Worm (Caenorhabditis elegans) whole organism, early embryonic: ENCODE data around the gene Y39B6A.33.

Source experiments
- F13C5.2 ChIP-seq: sonication (generic microtip); optimal IDR thresholded peaks from 2 replicates; lab custom pipeline; 2017; ENCODE audit warnings: mild to moderate bottlenecking, missing genetic modification characterization, inconsistent platforms, missing compliant biosample characterization
- ama-1 ChIP-seq: fragments of 150-350 bp; optimal IDR thresholded peaks from 2 replicates; lab custom pipeline; 2014
- ceh-13 ChIP-seq: fragments of 200-800 bp; sonication (Bioruptor generic); optimal IDR thresholded peaks from 2 replicates; lab custom pipeline; 2018; ENCODE audit warnings: mild to moderate bottlenecking, missing genetic modification characterization, missing compliant biosample characterization
- ets-7 ChIP-seq: sonication (generic microtip); optimal IDR thresholded peaks from 2 replicates; lab custom pipeline; 2016; ENCODE audit warnings: missing genotype, missing genetic modification characterization, missing compliant biosample characterization
- flt-1 ChIP-seq: fragments of 200-800 bp; sonication (Bioruptor generic); IDR thresholded peaks from 2 replicates; pipeline ENCODE4 v1.3.6; 2022; ENCODE audit warnings: missing genetic modification characterization, missing compliant biosample characterization
- hmg-4 ChIP-seq: fragments of 200-800 bp; sonication (Bioruptor generic); optimal IDR thresholded peaks from 2 replicates; lab custom pipeline; 2018; ENCODE audit warnings: mild to moderate bottlenecking, missing genetic modification characterization, missing compliant biosample characterization
- hnd-1 ChIP-seq: sonication (generic microtip); optimal IDR thresholded peaks from 2 replicates; lab custom pipeline; 2016; ENCODE audit warnings: missing genetic modification characterization, missing compliant biosample characterization
- sea-1 ChIP-seq: fragments of 200-800 bp; sonication (Bioruptor generic); conservative IDR thresholded peaks from 2 replicates; pipeline ENCODE4 v1.3.6; 2022; ENCODE audit warnings: missing genetic modification characterization, missing compliant biosample characterization
- tbx-11 ChIP-seq: fragments of 200-800 bp; sonication (Bioruptor generic); IDR thresholded peaks from 2 replicates; pipeline ENCODE4 v1.3.6; 2022; ENCODE audit warnings: missing genetic modification characterization, missing compliant biosample characterization
- tbx-37 ChIP-seq: fragments of 200-800 bp; sonication (Bioruptor generic); conservative IDR thresholded peaks from 2 replicates; pipeline ENCODE4 v1.3.6; 2022; ENCODE audit warnings: missing genetic modification reagents, missing genetic modification characterization, missing compliant biosample characterization
- tra-4 ChIP-seq: sonication (generic microtip); optimal IDR thresholded peaks from 2 replicates; lab custom pipeline; 2017; ENCODE audit warnings: missing genetic modification characterization, missing compliant biosample characterization

DNA sequence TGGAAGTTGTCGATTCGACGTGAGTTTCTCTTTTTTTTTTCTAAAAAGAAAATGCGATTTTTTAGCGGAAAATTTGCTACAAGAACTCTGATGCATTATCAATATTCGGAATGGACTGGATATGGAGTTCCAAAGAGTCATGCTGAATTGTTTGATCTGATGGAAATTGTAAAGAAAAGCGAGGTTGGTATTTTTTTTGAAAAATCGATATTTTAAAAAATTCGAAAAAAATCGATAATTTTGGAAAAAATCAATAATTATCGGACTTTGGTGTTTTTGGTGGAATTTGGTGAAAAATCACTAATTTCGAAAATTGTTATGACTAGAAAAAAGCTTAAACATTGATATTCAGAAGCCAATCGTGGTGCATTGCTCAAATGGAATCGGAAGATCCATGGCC, 17.5 kb downstream of the Y39B6A.33 start:
- TF ChIP-seq hmg-4 (GFP tag; lab: Kevin White, UChicago) = no peak
- TF ChIP-seq ets-7 (tag; lab: Kevin White, UChicago) = no peak
- no peak for TF ChIP-seq F13C5.2 (tag; lab: Kevin White, UChicago)
- TF ChIP-seq flt-1 (GFP tag; lab: Robert Waterston, UW) = no peak
- no peak for TF ChIP-seq ceh-13 (GFP tag; lab: Kevin White, UChicago)
- no peak for TF ChIP-seq ama-1 (lab: Kevin White, UChicago)
- TF ChIP-seq sea-1 (GFP tag; lab: Robert Waterston, UW) = no peak
- no peak for TF ChIP-seq tra-4
- no peak for TF ChIP-seq tbx-37 (GFP tag; lab: Robert Waterston, UW)
- no peak for TF ChIP-seq hnd-1
- no peak for TF ChIP-seq tbx-11
